Worm (Caenorhabditis elegans) whole organism, L4 larva: ENCODE data around the gene C31H1.5.

Experiments
- aly-2 ChIP-seq: sonication (generic microtip); optimal IDR thresholded peaks from 2 replicates; lab custom pipeline; 2018; ENCODE audit warnings: missing biosample characterization, missing genetic modification characterization
- nhr-102 ChIP-seq: sonication (generic microtip); optimal IDR thresholded peaks from 2 replicates; lab custom pipeline; 2016; ENCODE audit warnings: mild to moderate bottlenecking, missing genetic modification characterization, moderate library complexity, missing compliant biosample characterization
- skn-1 ChIP-seq: fragments of 150-350 bp; optimal IDR thresholded peaks from 2 replicates; lab custom pipeline; 2014; ENCODE audit warnings: missing biosample characterization, missing genetic modification characterization

DNA sequence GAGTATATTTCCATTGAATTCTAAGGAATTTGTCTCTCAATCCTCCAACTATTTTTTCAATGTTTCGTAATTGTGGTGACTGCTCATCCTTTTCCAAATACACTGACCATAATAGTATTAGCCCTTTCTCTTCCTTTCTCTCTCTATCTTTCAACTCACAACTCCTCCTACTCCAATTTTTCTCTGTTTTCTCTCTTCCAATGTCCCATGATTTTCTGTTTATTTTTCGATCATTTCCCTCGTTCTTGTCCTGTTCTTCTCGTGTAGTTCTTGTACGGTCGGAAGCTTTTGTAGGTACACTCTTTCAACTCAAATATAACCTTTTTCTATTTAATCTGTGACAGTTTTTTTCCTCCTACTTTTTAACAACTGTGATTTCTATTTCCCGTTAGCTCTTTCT is 25.4 kb upstream of the C31H1.5 start:
- TF ChIP-seq nhr-102 (tag; lab: Kevin White, UChicago) (no peak), aly-2 (tag; lab: Kevin White, UChicago) (no peak), skn-1 (tag; lab: Kevin White, UChicago) (no peak)
